Fruit fly (Drosophila melanogaster) whole organism, adult: Measurements from ENCODE around the gene CG31778.

ENCODE experiments used
- CG11617 ChIP-seq: fragments of 200-800 bp; sonication (Bioruptor generic); optimal IDR thresholded peaks from 2 replicates; lab custom pipeline; 2017; ENCODE audit warnings: mild to moderate bottlenecking, missing biosample characterization, missing genetic modification reagents, missing genetic modification characterization
- CG12768 ChIP-seq: fragments of 200-800 bp; sonication (Bioruptor generic); optimal IDR thresholded peaks from 2 replicates; lab custom pipeline; 2017; ENCODE audit warnings: missing biosample characterization, missing genetic modification characterization, mild to moderate bottlenecking, moderate library complexity, missing genetic modification reagents
- CG14711 ChIP-seq: fragments of 200-800 bp; sonication (Bioruptor generic); optimal IDR thresholded peaks from 2 replicates; lab custom pipeline; 2018; ENCODE audit warnings: missing biosample characterization, mild to moderate bottlenecking, missing genetic modification characterization, moderate library complexity
- CG1620 ChIP-seq: fragments of 200-800 bp; sonication (Bioruptor generic); optimal IDR thresholded peaks from 2 replicates; lab custom pipeline; 2016; ENCODE audit warnings: missing biosample characterization, missing genetic modification characterization
- CG33017 ChIP-seq: fragments of 200-800 bp; sonication (Bioruptor generic); optimal IDR thresholded peaks from 2 replicates; lab custom pipeline; 2018; ENCODE audit warnings: missing biosample characterization, mild to moderate bottlenecking, missing genetic modification characterization, moderate library complexity
- CG5204 ChIP-seq: fragments of 200-800 bp; sonication (Bioruptor generic); optimal IDR thresholded peaks from 2 replicates; lab custom pipeline; 2016; ENCODE audit warnings: missing biosample characterization, missing genetic modification characterization
- CG7045 ChIP-seq: fragments of 200-800 bp; sonication (Bioruptor generic); optimal IDR thresholded peaks from 2 replicates; lab custom pipeline; 2017; ENCODE audit warnings: missing biosample characterization, mild to moderate bottlenecking, missing genetic modification characterization
- CG7101 ChIP-seq: fragments of 200-800 bp; sonication (Bioruptor generic); optimal IDR thresholded peaks from 2 replicates; lab custom pipeline; 2018; ENCODE audit warnings: missing biosample characterization, mild to moderate bottlenecking, missing genetic modification characterization, moderate library complexity
- Clk ChIP-seq: fragments of 200-800 bp; sonication (Bioruptor generic); optimal IDR thresholded peaks from 2 replicates; lab custom pipeline; 2017; ENCODE audit warnings: missing biosample characterization, missing genetic modification characterization
- Crg-1 ChIP-seq: fragments of 200-800 bp; sonication (Bioruptor generic); optimal IDR thresholded peaks from 2 replicates; lab custom pipeline; 2016; ENCODE audit warnings: missing biosample characterization, missing genetic modification characterization
- Hr96 ChIP-seq: fragments of 200-800 bp; sonication (Bioruptor generic); optimal IDR thresholded peaks from 2 replicates; lab custom pipeline; 2016; ENCODE audit warnings: missing biosample characterization, missing genetic modification characterization
- Mnt ChIP-seq: fragments of 200-800 bp; sonication (Bioruptor generic); optimal IDR thresholded peaks from 2 replicates; lab custom pipeline; 2016; ENCODE audit warnings: missing biosample characterization, mild to moderate bottlenecking, missing genetic modification characterization
- bab1 ChIP-seq: fragments of 200-800 bp; sonication (Bioruptor generic); optimal IDR thresholded peaks from 3 replicates; lab custom pipeline; 2019; ENCODE audit warnings: missing biosample characterization, mild to moderate bottlenecking, missing genetic modification characterization, moderate library complexity
- cic ChIP-seq: fragments of 200-800 bp; sonication (Bioruptor generic); optimal IDR thresholded peaks from 2 replicates; lab custom pipeline; 2017; ENCODE audit warnings: missing biosample characterization, mild to moderate bottlenecking, missing genetic modification characterization, moderate library complexity
- cnc ChIP-seq, 2 experiments: fragments of >200 bp; optimal IDR thresholded peaks; 2 replicates each; lab custom pipeline; 2017
- kay ChIP-seq: fragments of 200-800 bp; sonication (Bioruptor generic); peaks from one replicate; lab custom pipeline; 2016; ENCODE audit warnings: missing biosample characterization, missing genetic modification characterization, borderline replicate concordance
- ovo ChIP-seq: fragments of 200-800 bp; sonication (Bioruptor generic); optimal IDR thresholded peaks from 2 replicates; lab custom pipeline; 2016; ENCODE audit warnings: missing biosample characterization, missing genetic modification characterization
- pad ChIP-seq: fragments of 200-800 bp; sonication (Bioruptor generic); optimal IDR thresholded peaks from 3 replicates; lab custom pipeline; 2017; ENCODE audit warnings: missing biosample characterization, missing genetic modification characterization, mild to moderate bottlenecking, moderate library complexity, missing genetic modification reagents
- tj ChIP-seq: fragments of 200-800 bp; sonication (Bioruptor generic); optimal IDR thresholded peaks from 3 replicates; lab custom pipeline; 2017; ENCODE audit warnings: missing biosample characterization, mild to moderate bottlenecking, missing genetic modification characterization, moderate library complexity
- toe ChIP-seq: fragments of 200-800 bp; sonication (Bioruptor generic); optimal IDR thresholded peaks from 2 replicates; lab custom pipeline; 2016; ENCODE audit warnings: missing biosample characterization, missing genetic modification characterization

The CG31778 gene

DNA sequence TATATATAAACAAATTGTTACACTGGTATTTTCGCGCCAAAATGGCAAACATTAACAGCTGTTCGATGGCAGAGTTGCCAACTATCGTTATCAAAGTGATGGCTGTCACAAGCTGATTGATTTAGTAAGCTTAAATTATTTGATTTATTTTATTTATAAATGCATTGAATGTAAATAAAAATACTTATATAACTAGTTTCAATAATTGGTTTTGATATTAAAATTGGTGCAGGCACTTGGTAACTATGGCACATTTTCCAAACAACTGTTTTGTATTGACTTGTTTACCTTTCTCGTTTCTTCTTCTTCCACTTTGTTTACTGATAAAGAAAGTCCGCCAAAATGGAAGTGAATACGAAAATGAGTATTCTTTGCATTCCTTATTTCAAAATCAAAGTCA is 6.4 kb upstream of the CG31778 start, which contains the start of gene cutlet:
Gene cutlet, minus strand, starts transcription at position 84 of the 400 bp plus-strand sequence.
- TF ChIP-seq CG14711 (peak; percentile 90), cnc (optimal IDR thresholded peaks at IDR 0.05; lab: Kevin White, UChicago) (no peak), kay (peak; percentile 87), ovo (GFP tag; lab: Kevin White, UChicago) (no peak), bab1 (GFP tag; lab: Kevin White, UChicago) (peak; percentile 32), CG1620 (peak; percentile 16), pad (GFP tag; lab: Kevin White, UChicago) (peak; percentile 1), tj (GFP tag; lab: Kevin White, UChicago) (no peak)

DNA sequence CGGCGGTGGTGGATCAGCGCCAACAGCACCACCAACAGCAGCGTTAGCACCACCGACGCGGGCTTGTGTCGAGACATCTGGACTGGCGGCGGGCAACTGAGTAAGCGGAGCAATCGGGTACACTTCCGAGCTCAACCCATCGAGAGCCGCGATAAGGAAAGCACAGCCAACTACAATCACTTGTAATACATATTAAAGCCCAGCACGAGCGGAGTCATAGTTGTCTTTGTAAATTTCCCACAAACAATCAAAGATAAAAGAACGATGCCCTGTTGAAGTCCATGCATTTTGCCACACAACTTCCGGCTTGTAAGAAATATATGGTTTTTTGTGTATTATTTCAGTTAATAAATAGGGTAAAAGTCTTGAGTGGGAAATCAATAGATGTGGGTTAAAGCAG is 1.7 kb upstream of the CG31778 start, which contains the start of gene CG31777:
Gene CG31777, minus strand, starts transcription at position 101 of the 400 bp plus-strand sequence.
- TF ChIP-seq pad (GFP tag; lab: Kevin White, UChicago): no peak
- no peak for TF ChIP-seq ovo (GFP tag; lab: Kevin White, UChicago)
- TF ChIP-seq bab1 (GFP tag; lab: Kevin White, UChicago): no peak

DNA sequence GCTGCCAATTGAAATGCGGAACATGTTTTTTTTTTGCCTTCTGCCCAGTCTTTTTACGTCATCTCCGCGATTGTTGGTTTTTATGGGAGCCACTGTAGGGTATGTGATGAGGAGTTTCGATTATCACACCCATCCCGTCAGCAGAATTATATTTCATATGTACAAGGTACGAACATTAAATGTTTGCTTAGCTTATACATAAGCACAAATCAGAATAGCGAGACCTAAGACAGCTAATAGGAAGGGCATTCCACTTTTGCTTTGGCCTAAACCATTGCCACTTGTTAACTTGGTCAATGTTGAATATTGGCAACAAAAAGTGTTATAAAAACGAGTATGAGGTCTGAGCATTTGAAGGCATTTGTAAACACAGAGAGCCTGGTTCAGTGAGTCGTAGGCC is 2.0 kb downstream of the CG31778 start, which contains the start of gene CG2816:
Gene CG2816, plus strand, starts transcription at position 400 of the 400 bp plus-strand sequence.
- TF ChIP-seq Hr96 (GFP tag; lab: Kevin White, UChicago) (peak; percentile 54), kay (peak; percentile 77), Crg-1 (GFP tag; lab: Kevin White, UChicago) (no peak), CG1620 (peak; percentile 7), toe (GFP tag; lab: Kevin White, UChicago) (peak; percentile 57), ovo (GFP tag; lab: Kevin White, UChicago) (no peak), tj (GFP tag; lab: Kevin White, UChicago) (peak; percentile 13), CG14711 (peak; percentile 64), cnc (optimal IDR thresholded peaks at IDR 0.05; lab: Kevin White, UChicago) (no peak), Clk (GFP tag; lab: Kevin White, UChicago) (no peak), Mnt (no peak), cic (GFP tag; lab: Kevin White, UChicago) (no peak), pad (GFP tag; lab: Kevin White, UChicago) (peak; percentile 22), CG33017 (tag; lab: Kevin White, UChicago) (peak; percentile 79), bab1 (GFP tag; lab: Kevin White, UChicago) (no peak), CG12768 (GFP tag; lab: Kevin White, UChicago) (peak; percentile 64), CG7101 (tag; lab: Kevin White, UChicago) (peak; percentile 45), CG5204 (GFP tag; lab: Kevin White, UChicago) (peak; percentile 69), CG7045 (peak; percentile 44), CG11617 (GFP tag; lab: Kevin White, UChicago) (no peak)

DNA sequence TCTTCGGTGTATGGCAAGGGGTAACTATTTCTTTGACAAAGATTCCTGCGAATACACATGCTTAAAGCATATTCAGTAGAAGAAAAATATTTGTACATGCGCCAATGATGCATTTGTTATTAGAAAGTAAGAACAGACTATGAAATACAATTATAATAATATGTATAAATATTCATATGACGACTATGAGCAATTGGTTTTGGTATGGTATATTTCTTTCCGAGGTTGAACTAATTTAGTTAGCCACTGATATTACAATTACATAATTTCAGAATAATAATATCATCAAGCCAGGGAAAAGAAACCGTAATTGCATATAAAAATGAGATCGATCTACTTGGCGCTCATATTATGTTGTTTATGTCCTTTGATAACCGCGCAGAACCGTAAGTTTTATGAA is 3.8 kb downstream of the CG31778 start, which contains the start of gene CG43145:
Gene CG43145, plus strand, starts transcription at position 301 of the 400 bp plus-strand sequence.
- TF ChIP-seq CG11617 (GFP tag; lab: Kevin White, UChicago) (no peak), toe (GFP tag; lab: Kevin White, UChicago) (no peak), CG7045 (no peak), CG33017 (tag; lab: Kevin White, UChicago) (no peak), ovo (GFP tag; lab: Kevin White, UChicago) (no peak), Clk (GFP tag; lab: Kevin White, UChicago) (no peak), CG12768 (GFP tag; lab: Kevin White, UChicago) (no peak), CG5204 (GFP tag; lab: Kevin White, UChicago) (no peak), Crg-1 (GFP tag; lab: Kevin White, UChicago) (no peak), CG7101 (tag; lab: Kevin White, UChicago) (no peak), Hr96 (GFP tag; lab: Kevin White, UChicago) (no peak), tj (GFP tag; lab: Kevin White, UChicago) (no peak)

DNA sequence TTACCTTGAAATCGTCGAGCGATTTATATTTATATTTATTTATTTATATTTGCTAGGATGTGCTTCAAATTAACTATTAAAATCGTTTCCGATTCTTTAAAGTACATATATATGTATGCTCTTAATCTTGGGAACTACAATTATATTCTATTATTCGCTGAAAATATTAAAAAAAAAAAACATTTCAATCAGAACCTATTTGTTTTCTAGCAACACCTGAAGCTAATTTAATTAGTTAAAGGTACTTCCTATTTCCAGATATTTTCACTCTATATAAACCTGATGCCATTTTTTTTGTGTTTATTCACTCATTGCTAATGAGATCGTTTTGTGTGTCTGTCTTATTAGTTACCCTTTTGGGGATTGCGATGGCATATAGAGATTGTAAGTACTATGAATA is 4.3 kb downstream of the CG31778 start, which contains the start of gene CG42467:
Gene CG42467, plus strand, starts transcription at position 301 of the 400 bp plus-strand sequence.
- TF ChIP-seq CG11617 (GFP tag; lab: Kevin White, UChicago): no peak
- TF ChIP-seq CG7101 (tag; lab: Kevin White, UChicago): no peak
- TF ChIP-seq CG5204 (GFP tag; lab: Kevin White, UChicago): no peak
- TF ChIP-seq CG12768 (GFP tag; lab: Kevin White, UChicago): no peak
- no peak for TF ChIP-seq bab1 (GFP tag; lab: Kevin White, UChicago)
- no peak for TF ChIP-seq CG14711
- no peak for TF ChIP-seq ovo (GFP tag; lab: Kevin White, UChicago)
- no peak for TF ChIP-seq tj (GFP tag; lab: Kevin White, UChicago)
- no peak for TF ChIP-seq toe (GFP tag; lab: Kevin White, UChicago)
- TF ChIP-seq Clk (GFP tag; lab: Kevin White, UChicago): no peak
- TF ChIP-seq CG7045: no peak
- TF ChIP-seq cic (GFP tag; lab: Kevin White, UChicago): no peak
- TF ChIP-seq pad (GFP tag; lab: Kevin White, UChicago): no peak
- no peak for TF ChIP-seq CG33017 (tag; lab: Kevin White, UChicago)

DNA sequence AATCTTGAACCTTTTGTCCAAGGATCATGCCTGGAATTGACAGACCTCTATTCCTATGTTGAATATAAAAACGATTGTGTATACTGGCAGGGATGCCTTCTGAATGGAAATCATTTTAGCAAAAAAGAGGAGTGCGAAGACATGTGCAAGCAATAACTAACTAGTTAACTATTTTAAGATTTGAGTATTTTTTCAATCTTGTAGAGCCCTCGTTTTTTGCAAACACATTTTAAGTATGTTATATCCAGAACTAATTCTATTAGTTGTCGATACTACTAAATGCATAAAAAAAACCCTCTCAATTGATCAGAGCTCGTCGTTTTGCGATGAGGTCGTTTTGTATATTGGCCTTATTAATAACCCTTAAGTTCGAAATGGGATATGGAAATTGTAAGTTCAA is 4.9 kb downstream of the CG31778 start, which contains the start of gene Sfp24C1:
Gene Sfp24C1, plus strand, starts transcription at position 301 of the 400 bp plus-strand sequence.
- no peak for TF ChIP-seq Hr96 (GFP tag; lab: Kevin White, UChicago)
- TF ChIP-seq CG33017 (tag; lab: Kevin White, UChicago): no peak
- no peak for TF ChIP-seq cnc (optimal IDR thresholded peaks at IDR 0.05; lab: Kevin White, UChicago)
- TF ChIP-seq kay: no peak
- no peak for TF ChIP-seq CG7101 (tag; lab: Kevin White, UChicago)
- TF ChIP-seq toe (GFP tag; lab: Kevin White, UChicago): no peak
- TF ChIP-seq cic (GFP tag; lab: Kevin White, UChicago): no peak
- TF ChIP-seq Crg-1 (GFP tag; lab: Kevin White, UChicago): no peak
- TF ChIP-seq CG7045: no peak
- no peak for TF ChIP-seq Mnt
- no peak for TF ChIP-seq CG12768 (GFP tag; lab: Kevin White, UChicago)
- TF ChIP-seq CG5204 (GFP tag; lab: Kevin White, UChicago): no peak
- no peak for TF ChIP-seq CG11617 (GFP tag; lab: Kevin White, UChicago)
- no peak for TF ChIP-seq tj (GFP tag; lab: Kevin White, UChicago)
- no peak for TF ChIP-seq pad (GFP tag; lab: Kevin White, UChicago)
- no peak for TF ChIP-seq CG1620
- TF ChIP-seq Clk (GFP tag; lab: Kevin White, UChicago): no peak
